Worm (Caenorhabditis elegans): ENCODE measurements around the gene F53F8.6.

ce11 chrV:20722447-20722846, 18.4 kb downstream of the F53F8.6 start:
- no peak for TF ChIP-seq ama-1 (optimal IDR thresholded peaks at IDR 0.05)
- no peak for TF ChIP-seq sea-1 (GFP tag; conservative IDR thresholded peaks at IDR 0.05)
- TF ChIP-seq ets-7 (tag; optimal IDR thresholded peaks at IDR 0.05) = no peak
- no peak for TF ChIP-seq flt-1 (GFP tag; IDR thresholded peaks at IDR 0.05)
- no peak for TF ChIP-seq B0310.2 (tag; optimal IDR thresholded peaks at IDR 0.05)
- TF ChIP-seq hmg-4 (GFP tag; optimal IDR thresholded peaks at IDR 0.05) = no peak
- TF ChIP-seq tbx-11 (GFP tag; IDR thresholded peaks at IDR 0.05) = no peak
- TF ChIP-seq scrt-1 (GFP tag; IDR thresholded peaks at IDR 0.05) = no peak
- TF ChIP-seq pes-1 (GFP tag; IDR thresholded peaks at IDR 0.05) = no peak
- TF ChIP-seq ceh-13 (GFP tag; optimal IDR thresholded peaks at IDR 0.05) = no peak

Measured in whole organism, early embryonic.